Worm (Caenorhabditis elegans) whole organism, late embryonic: ENCODE data around the gene F33A8.7.
A peak's percentile ranks its signal among the peaks of the same experiment; 100 is the strongest.

ENCODE experiments used
- C08G9.2 ChIP-seq: sonication (generic microtip); optimal IDR thresholded peaks from 2 replicates; lab custom pipeline; 2016; ENCODE audit warnings: mild to moderate bottlenecking, missing genetic modification characterization, moderate library complexity, missing compliant biosample characterization
- ceh-14 ChIP-seq: sonication (generic microtip); optimal IDR thresholded peaks from 2 replicates; lab custom pipeline; 2016; ENCODE audit warnings: missing genotype, missing genetic modification characterization, missing compliant biosample characterization
- ceh-18 ChIP-seq: sonication (generic microtip); optimal IDR thresholded peaks from 2 replicates; lab custom pipeline; 2016; ENCODE audit warnings: missing genetic modification characterization, missing compliant biosample characterization
- ceh-19 ChIP-seq: fragments of 200-800 bp; sonication (Bioruptor generic); optimal IDR thresholded peaks from 2 replicates; lab custom pipeline; 2018; ENCODE audit warnings: mild to moderate bottlenecking, missing genetic modification characterization, missing compliant biosample characterization
- ceh-30 ChIP-seq: fragments of 150-350 bp; optimal IDR thresholded peaks from 2 replicates; lab custom pipeline; 2014; ENCODE audit warnings: missing biosample characterization, missing genetic modification characterization
- ceh-31 ChIP-seq: sonication (generic microtip); optimal IDR thresholded peaks from 2 replicates; lab custom pipeline; 2016; ENCODE audit warnings: missing genetic modification characterization, missing compliant biosample characterization
- ceh-34 ChIP-seq: sonication (generic microtip); optimal IDR thresholded peaks from 2 replicates; lab custom pipeline; 2016; ENCODE audit warnings: mild to moderate bottlenecking, missing genetic modification characterization, missing compliant biosample characterization
- ceh-45 ChIP-seq: fragments of 200-800 bp; sonication (Bioruptor generic); IDR thresholded peaks from 2 replicates; pipeline ENCODE4 v1.3.6; 2022; ENCODE audit warnings: missing genetic modification reagents, missing genetic modification characterization, missing compliant biosample characterization
- ceh-6 ChIP-seq: fragments of 200-800 bp; sonication (Bioruptor generic); optimal IDR thresholded peaks from 2 replicates; lab custom pipeline; 2018; ENCODE audit warnings: mild to moderate bottlenecking, missing genetic modification characterization, missing compliant biosample characterization
- dmd-4 ChIP-seq: sonication (generic microtip); optimal IDR thresholded peaks from 2 replicates; lab custom pipeline; 2016; ENCODE audit warnings: borderline replicate concordance, missing genetic modification characterization, missing compliant biosample characterization
- elt-2 ChIP-seq: sonication (generic microtip); optimal IDR thresholded peaks from 2 replicates; lab custom pipeline; 2016; ENCODE audit warnings: missing genetic modification reagents, missing genetic modification characterization, missing compliant biosample characterization
- elt-4 ChIP-seq: sonication (generic microtip); optimal IDR thresholded peaks from 2 replicates; lab custom pipeline; 2016; ENCODE audit warnings: missing genetic modification characterization, missing compliant biosample characterization
- fkh-10 ChIP-seq: fragments of 150-350 bp; optimal IDR thresholded peaks from 2 replicates; lab custom pipeline; 2014; ENCODE audit warnings: missing biosample characterization, missing genetic modification reagents, missing genetic modification characterization
- gmeb-2 ChIP-seq: sonication (generic microtip); optimal IDR thresholded peaks from 2 replicates; lab custom pipeline; 2016; ENCODE audit warnings: missing genetic modification characterization, inconsistent platforms, missing compliant biosample characterization
- hlh-15 ChIP-seq: sonication (generic microtip); optimal IDR thresholded peaks from 2 replicates; lab custom pipeline; 2016; ENCODE audit warnings: missing genetic modification characterization, missing compliant biosample characterization
- hlh-6 ChIP-seq: sonication (generic microtip); optimal IDR thresholded peaks from 2 replicates; lab custom pipeline; 2016; ENCODE audit warnings: missing genotype, missing genetic modification characterization, missing compliant biosample characterization
- hlh-8 ChIP-seq: sonication (generic microtip); optimal IDR thresholded peaks from 2 replicates; lab custom pipeline; 2016; ENCODE audit warnings: missing genotype, missing genetic modification characterization, missing compliant biosample characterization
- lin-11 ChIP-seq: fragments of 200-800 bp; sonication (Bioruptor generic); optimal IDR thresholded peaks from 2 replicates; lab custom pipeline; 2018; ENCODE audit warnings: mild to moderate bottlenecking, missing genetic modification characterization, missing compliant biosample characterization
- nfya-1 ChIP-seq: sonication (generic microtip); optimal IDR thresholded peaks from 2 replicates; lab custom pipeline; 2017; ENCODE audit warnings: missing genetic modification characterization, mild to moderate bottlenecking, missing compliant biosample characterization, antibody characterized with exemption, moderate library complexity
- nhr-11 ChIP-seq: fragments of 150-350 bp; optimal IDR thresholded peaks from 2 replicates; lab custom pipeline; 2014; ENCODE audit warnings: missing biosample characterization, missing genetic modification characterization
- pag-3 ChIP-seq: sonication (generic microtip); optimal IDR thresholded peaks from 2 replicates; lab custom pipeline; 2016; ENCODE audit warnings: missing compliant biosample characterization, missing genetic modification characterization, borderline replicate concordance
- pat-9 ChIP-seq: fragments of 200-800 bp; sonication (Bioruptor generic); optimal IDR thresholded peaks from 2 replicates; lab custom pipeline; 2018; ENCODE audit warnings: mild to moderate bottlenecking, missing genetic modification characterization, moderate library complexity, missing compliant biosample characterization
- pax-1 ChIP-seq: fragments of 150-350 bp; optimal IDR thresholded peaks from 2 replicates; lab custom pipeline; 2014; ENCODE audit warnings: missing biosample characterization, missing genetic modification characterization
- pha-2 ChIP-seq: sonication (generic microtip); optimal IDR thresholded peaks from 2 replicates; lab custom pipeline; 2017; ENCODE audit warnings: mild to moderate bottlenecking, missing genetic modification characterization, missing compliant biosample characterization
- pqm-1 ChIP-seq: sonication (generic microtip); optimal IDR thresholded peaks from 2 replicates; lab custom pipeline; 2016; ENCODE audit warnings: missing genetic modification characterization, missing compliant biosample characterization
- ref-2 ChIP-seq: sonication (generic microtip); optimal IDR thresholded peaks from 2 replicates; lab custom pipeline; 2016; ENCODE audit warnings: missing genetic modification characterization, missing compliant biosample characterization
- rnt-1 ChIP-seq: sonication (generic microtip); optimal IDR thresholded peaks from 2 replicates; lab custom pipeline; 2016; ENCODE audit warnings: missing genetic modification characterization, missing compliant biosample characterization
- sdc-2 ChIP-seq: sonication (generic microtip); optimal IDR thresholded peaks from 2 replicates; lab custom pipeline; 2016; ENCODE audit warnings: missing genotype, missing genetic modification characterization, missing compliant biosample characterization
- sox-2 ChIP-seq: fragments of 200-800 bp; sonication (Bioruptor generic); IDR thresholded peaks from 2 replicates; pipeline ENCODE4 v1.3.6; 2022; ENCODE audit warnings: missing genetic modification reagents, missing genetic modification characterization, missing compliant biosample characterization
- syd-9 ChIP-seq: sonication (generic microtip); optimal IDR thresholded peaks from 2 replicates; lab custom pipeline; 2016; ENCODE audit warnings: mild to moderate bottlenecking, missing genetic modification characterization, moderate library complexity, missing compliant biosample characterization
- unc-42 ChIP-seq: sonication (generic microtip); optimal IDR thresholded peaks from 2 replicates; lab custom pipeline; 2016; ENCODE audit warnings: missing genotype, missing genetic modification characterization, missing compliant biosample characterization
- unc-55 ChIP-seq: sonication (generic microtip); optimal IDR thresholded peaks from 2 replicates; lab custom pipeline; 2017; ENCODE audit warnings: missing biosample characterization, missing genetic modification reagents, missing genetic modification characterization
- unc-86 ChIP-seq: sonication (generic microtip); optimal IDR thresholded peaks from 2 replicates; lab custom pipeline; 2016; ENCODE audit warnings: missing genetic modification characterization, missing compliant biosample characterization
- zip-5 ChIP-seq: sonication (generic microtip); optimal IDR thresholded peaks from 2 replicates; lab custom pipeline; 2016; ENCODE audit warnings: missing genetic modification characterization, missing compliant biosample characterization
- ztf-16 ChIP-seq: sonication (generic microtip); optimal IDR thresholded peaks from 2 replicates; lab custom pipeline; 2017; ENCODE audit warnings: missing genetic modification characterization, missing compliant biosample characterization

F33A8.7 gene

ce11 chrII:11025566-11025965 lies at the start of gene F33A8.7:
Gene F33A8.7, minus strand, starts transcription at chrII:11025666.
- TF ChIP-seq hlh-6 (tag; lab: Kevin White, UChicago): no peak
- no peak for TF ChIP-seq zip-5
- peak; percentile 42 for TF ChIP-seq ceh-31 (tag; lab: Kevin White, UChicago)

DNA sequence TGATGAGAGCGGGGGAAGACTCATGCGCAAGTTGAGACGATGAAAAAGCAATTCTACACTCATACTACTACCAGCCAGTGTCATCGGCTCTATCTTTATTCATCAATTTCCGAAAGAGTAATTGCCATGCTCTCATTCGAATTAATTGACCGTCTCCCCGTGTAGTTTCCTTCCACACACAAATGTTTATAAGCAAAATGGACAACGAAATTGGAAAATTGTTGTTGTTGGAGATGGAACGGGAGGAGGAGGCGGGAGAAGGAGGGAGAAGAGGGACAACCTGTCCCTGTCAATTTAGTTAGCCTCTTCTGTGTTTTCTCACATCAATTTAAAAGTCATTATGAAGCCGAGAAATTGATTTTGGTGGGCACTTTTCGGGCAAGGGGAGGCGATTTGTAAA lies 47.1 kb upstream of the F33A8.7 start:
- TF ChIP-seq ceh-31 (tag; lab: Kevin White, UChicago) (peak; percentile 2), ceh-45 (GFP tag; lab: Robert Waterston, UW) (no peak), ceh-14 (tag; lab: Kevin White, UChicago) (peak; percentile 16), zip-5 (no peak), unc-55 (peak; percentile 0), unc-42 (tag; lab: Kevin White, UChicago) (peak; percentile 54)

- no peak for TF ChIP-seq pqm-1 (tag; lab: Kevin White, UChicago)
- TF ChIP-seq ref-2 (tag; lab: Kevin White, UChicago): peak; percentile 20
- no peak for TF ChIP-seq gmeb-2 (tag; lab: Kevin White, UChicago)
Measured at ce11 chrII:11064191-11064695, 38.8 kb upstream of the F33A8.7 start.

DNA sequence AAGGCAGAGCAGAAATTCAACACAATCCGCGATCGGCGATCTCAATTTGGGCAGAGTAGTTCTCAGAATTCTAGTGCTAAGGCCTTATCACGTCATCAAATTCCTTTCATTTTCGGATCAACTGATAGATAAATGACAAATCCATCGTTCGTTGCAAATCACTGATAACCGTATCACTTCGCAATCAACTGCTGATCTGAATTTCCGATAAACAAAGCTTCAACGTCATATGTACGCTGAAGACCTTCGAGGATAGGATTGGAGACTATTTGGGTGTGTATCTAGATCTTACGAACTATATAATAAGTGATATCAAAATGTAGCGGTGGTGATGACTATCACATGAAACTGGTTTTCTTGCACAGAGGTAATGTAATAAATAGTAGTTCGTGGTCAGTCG lies 31.8 kb upstream of the F33A8.7 start:
- TF ChIP-seq fkh-10 (no peak), sox-2 (no peak), ztf-16 (tag; lab: Kevin White, UChicago) (no peak), hlh-6 (tag; lab: Kevin White, UChicago) (no peak), hlh-15 (tag; lab: Kevin White, UChicago) (no peak), nfya-1 (tag; lab: Kevin White, UChicago) (no peak), ceh-18 (no peak), elt-4 (tag; lab: Kevin White, UChicago) (no peak), pat-9 (no peak), pax-1 (no peak), C08G9.2 (no peak), ceh-45 (GFP tag; lab: Robert Waterston, UW) (no peak), rnt-1 (tag; lab: Kevin White, UChicago) (no peak), ceh-19 (GFP tag; lab: Kevin White, UChicago) (no peak)

ce11 chrII:11055223-11055622 lies 29.8 kb upstream of the F33A8.7 start, which contains the start of gene F45E10.2:
Gene F45E10.2, minus strand, starts transcription at chrII:11055323.
- TF ChIP-seq ceh-6 (no peak), sdc-2 (no peak), hlh-15 (tag; lab: Kevin White, UChicago) (no peak), nhr-11 (no peak), ref-2 (tag; lab: Kevin White, UChicago) (no peak), gmeb-2 (tag; lab: Kevin White, UChicago) (no peak), ceh-31 (tag; lab: Kevin White, UChicago) (no peak)

ce11 chrII:11052526-11052925 lies 27.1 kb upstream of the F33A8.7 start:
- TF ChIP-seq sdc-2 (no peak), syd-9 (tag; lab: Kevin White, UChicago) (no peak), hlh-15 (tag; lab: Kevin White, UChicago) (no peak), unc-86 (tag; lab: Kevin White, UChicago) (no peak), pat-9 (no peak), ceh-6 (no peak), elt-2 (tag; lab: Kevin White, UChicago) (no peak), unc-42 (tag; lab: Kevin White, UChicago) (no peak), pha-2 (tag; lab: Kevin White, UChicago) (no peak), ceh-30 (no peak), dmd-4 (tag; lab: Kevin White, UChicago) (no peak), pag-3 (tag; lab: Kevin White, UChicago) (no peak), ceh-34 (tag; lab: Kevin White, UChicago) (no peak), hlh-8 (tag; lab: Kevin White, UChicago) (no peak), lin-11 (tag; lab: Kevin White, UChicago) (no peak)
